Worm (Caenorhabditis elegans): ENCODE measurements around the gene M163.9.

ce11 chrX:14455419-14455818, 14.0 kb upstream of the M163.9 start, which contains the start of gene Y66C5A.1:
- no peak for TF ChIP-seq nhr-11 (tag; optimal IDR thresholded peaks at IDR 0.05)
- no peak for TF ChIP-seq F37D6.2 (tag; optimal IDR thresholded peaks at IDR 0.05)
- no peak for TF ChIP-seq mes-2 (tag; optimal IDR thresholded peaks at IDR 0.05; ENCODE audit: poor library complexity, severe bottlenecking)
